Worm (Caenorhabditis elegans) whole organism, L3 larva: ENCODE results near the gene fbxa-147.

Experiments
- ZK546.5 ChIP-seq: sonication (generic microtip); optimal IDR thresholded peaks from 2 replicates; lab custom pipeline; 2017; ENCODE audit warnings: missing biosample characterization, missing genetic modification characterization
- mdl-1 ChIP-seq: fragments of 150-350 bp; optimal IDR thresholded peaks from 2 replicates; lab custom pipeline; 2014; ENCODE audit warnings: missing biosample characterization, missing genetic modification characterization
- nhr-237 ChIP-seq: fragments of 150-350 bp; optimal IDR thresholded peaks from 2 replicates; lab custom pipeline; 2014; ENCODE audit warnings: missing biosample characterization, missing genetic modification characterization
- unc-62 ChIP-seq: fragments of 150-350 bp; sonication (generic microtip); optimal IDR thresholded peaks from 4 replicates; lab custom pipeline; 2014; ENCODE audit warnings: missing biosample characterization, missing genetic modification reagents, missing genetic modification characterization

DNA sequence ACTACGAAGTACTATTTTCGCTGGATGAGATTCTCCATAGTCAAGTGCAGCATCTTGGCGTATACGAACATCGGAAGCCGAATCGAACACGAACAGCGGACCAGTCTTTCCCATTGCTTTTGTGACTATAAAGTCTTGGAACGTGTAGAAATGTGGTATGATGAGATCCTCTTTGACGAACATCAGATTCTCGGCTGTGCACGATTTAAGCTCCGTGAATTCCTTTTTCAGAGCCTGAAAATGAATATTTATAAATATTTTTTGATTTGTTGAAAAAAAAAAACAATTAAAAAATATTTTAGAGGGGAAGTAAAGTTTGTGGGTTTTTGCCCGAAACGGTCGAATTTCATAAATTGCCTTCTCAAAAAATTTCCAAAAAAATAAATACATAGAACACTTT lies 32.4 kb upstream of the fbxa-147 start:
- TF ChIP-seq unc-62 (GFP tag; lab: Kevin White, UChicago) (no peak), mdl-1 (tag; lab: Kevin White, UChicago) (no peak), ZK546.5 (tag; lab: Kevin White, UChicago) (no peak), nhr-237 (tag; lab: Kevin White, UChicago) (no peak)
